Worm (Caenorhabditis elegans): ENCODE data around the gene D2096.12.

- no peak for TF ChIP-seq madf-3 (GFP tag; IDR thresholded peaks at IDR 0.05)
- TF ChIP-seq ceh-40 (GFP tag; IDR thresholded peaks at IDR 0.05), result no peak
- no peak for TF ChIP-seq B0019.2 (GFP tag; conservative IDR thresholded peaks at IDR 0.05)
- TF ChIP-seq lin-35 (GFP tag; optimal IDR thresholded peaks at IDR 0.05), result no peak
- no peak for TF ChIP-seq cebp-2 (GFP tag; IDR thresholded peaks at IDR 0.05)
- TF ChIP-seq ama-1 (optimal IDR thresholded peaks at IDR 0.05), result no peak
- no peak for TF ChIP-seq ama-1 (GFP tag; optimal IDR thresholded peaks at IDR 0.05)
- no peak for TF ChIP-seq unc-130 (GFP tag; optimal IDR thresholded peaks at IDR 0.05)
- TF ChIP-seq ztf-26 (tag; optimal IDR thresholded peaks at IDR 0.05), result no peak
- TF ChIP-seq let-526 (GFP tag; IDR thresholded peaks at IDR 0.05), result no peak
Measured at ce11 chrIV:8366295-8366694, 3.0 kb downstream of the D2096.12 start, which contains the start of gene aagr-1.
